Worm (Caenorhabditis elegans) whole organism, L4 larva: ENCODE results near the gene F28C6.8.

Experiments
- D1046.2 ChIP-seq: fragments of 200-800 bp; sonication (Bioruptor generic); IDR thresholded peaks from 2 replicates; pipeline ENCODE4 v1.3.6; 2022; ENCODE audit warnings: missing genetic modification characterization, missing compliant biosample characterization
- F49E8.2 ChIP-seq: sonication (generic microtip); optimal IDR thresholded peaks from 2 replicates; lab custom pipeline; 2016; ENCODE audit warnings: missing compliant biosample characterization, mild to moderate bottlenecking, missing genetic modification characterization, borderline replicate concordance
- R02D3.7 ChIP-seq: fragments of 150-350 bp; sonication (generic microtip); optimal IDR thresholded peaks from 3 replicates; lab custom pipeline; 2014; ENCODE audit warnings: missing biosample characterization, missing genetic modification characterization
- T26A8.4 ChIP-seq: fragments of 200-800 bp; sonication (Bioruptor generic); IDR thresholded peaks from 2 replicates; pipeline ENCODE4 v1.3.6; 2022; ENCODE audit warnings: missing genetic modification characterization, missing compliant biosample characterization
- Y48G9A.11 ChIP-seq: fragments of 200-800 bp; sonication (Bioruptor generic); IDR thresholded peaks from 2 replicates; pipeline ENCODE4 v1.3.6; 2022; ENCODE audit warnings: missing genetic modification reagents, missing genetic modification characterization, missing compliant biosample characterization
- ZK337.2 ChIP-seq: fragments of 200-800 bp; sonication (Bioruptor generic); IDR thresholded peaks from 2 replicates; pipeline ENCODE4 v1.3.6; 2022; ENCODE audit warnings: missing genetic modification reagents, missing genetic modification characterization, missing compliant biosample characterization
- ZK546.5 ChIP-seq, 2 experiments: sonication (generic microtip); optimal IDR thresholded peaks; 2 replicates each; lab custom pipeline; 2017; ENCODE audit warnings: missing biosample characterization in 2 of 2, missing genetic modification characterization in 2 of 2
- aly-2 ChIP-seq: sonication (generic microtip); optimal IDR thresholded peaks from 2 replicates; lab custom pipeline; 2018; ENCODE audit warnings: missing biosample characterization, missing genetic modification characterization
- ceh-44 ChIP-seq: fragments of 200-800 bp; sonication (Bioruptor generic); IDR thresholded peaks from 2 replicates; pipeline ENCODE4 v1.3.6; 2022; ENCODE audit warnings: missing genetic modification reagents, missing genetic modification characterization, missing compliant biosample characterization
- ces-1 ChIP-seq: fragments of 150-350 bp; sonication (generic microtip); optimal IDR thresholded peaks from 4 replicates; lab custom pipeline; 2014; ENCODE audit warnings: missing biosample characterization, missing genetic modification reagents, missing genetic modification characterization
- cey-2 ChIP-seq: sonication (generic microtip); optimal IDR thresholded peaks from 3 replicates; lab custom pipeline; 2017; ENCODE audit warnings: missing genetic modification characterization, mild to moderate bottlenecking, missing compliant biosample characterization, antibody characterized with exemption, borderline replicate concordance; ENCODE audit not compliant: insufficient read depth
- ctbp-1 ChIP-seq: fragments of 200-800 bp; sonication (Bioruptor generic); IDR thresholded peaks from 2 replicates; pipeline ENCODE4 v1.3.6; 2022; ENCODE audit warnings: missing genetic modification reagents, missing genetic modification characterization, missing compliant biosample characterization
- daf-19 ChIP-seq: fragments of 200-800 bp; sonication (Bioruptor generic); conservative IDR thresholded peaks from 2 replicates; pipeline ENCODE4 v1.3.6; 2022; ENCODE audit warnings: missing genetic modification characterization, missing compliant biosample characterization
- daf-8 ChIP-seq: fragments of 200-800 bp; sonication (Bioruptor generic); IDR thresholded peaks from 2 replicates; pipeline ENCODE4 v1.3.6; 2022; ENCODE audit warnings: missing genetic modification characterization, missing compliant biosample characterization
- dmd-8 ChIP-seq: fragments of 200-800 bp; sonication (Bioruptor generic); IDR thresholded peaks from 2 replicates; pipeline ENCODE4 v1.3.6; 2022; ENCODE audit warnings: missing genetic modification characterization, missing compliant biosample characterization
- dpl-1 ChIP-seq: fragments of 150-350 bp; optimal IDR thresholded peaks from 2 replicates; lab custom pipeline; 2014; ENCODE audit warnings: missing biosample characterization, missing genetic modification reagents, missing genetic modification characterization
- egl-27 ChIP-seq: sonication (generic microtip); optimal IDR thresholded peaks from 3 replicates; lab custom pipeline; 2017; ENCODE audit warnings: missing biosample characterization, missing genetic modification reagents, missing genetic modification characterization
- egl-43 ChIP-seq: fragments of 200-800 bp; sonication (Bioruptor generic); IDR thresholded peaks from 2 replicates; pipeline ENCODE4 v1.3.6; 2022; ENCODE audit warnings: missing genetic modification reagents, missing genetic modification characterization, missing compliant biosample characterization
- fkh-10 ChIP-seq: fragments of 150-350 bp; optimal IDR thresholded peaks from 2 replicates; lab custom pipeline; 2014; ENCODE audit warnings: missing biosample characterization, missing genetic modification reagents, missing genetic modification characterization
- gei-8 ChIP-seq: fragments of 200-800 bp; sonication (Bioruptor generic); optimal IDR thresholded peaks from 2 replicates; lab custom pipeline; 2018; ENCODE audit warnings: mild to moderate bottlenecking, missing genetic modification characterization, missing compliant biosample characterization
- hif-1 ChIP-seq, 2 experiments: sonication (generic microtip); optimal IDR thresholded peaks; 2 replicates each; lab custom pipeline; 2016 to 2017; ENCODE audit warnings: missing compliant biosample characterization in 2 of 2, missing genetic modification characterization in 2 of 2, missing genetic modification reagents in 2 of 2, missing genotype in 2 of 2, mild to moderate bottlenecking in 1 of 2
- hlh-30 ChIP-seq: sonication (generic microtip); optimal IDR thresholded peaks from 2 replicates; lab custom pipeline; 2017; ENCODE audit warnings: antibody characterized with exemption, mild to moderate bottlenecking, missing genetic modification characterization, missing compliant biosample characterization; ENCODE audit not compliant: insufficient read depth
- jun-1 ChIP-seq: fragments of 150-350 bp; optimal IDR thresholded peaks from 2 replicates; lab custom pipeline; 2014; ENCODE audit warnings: missing biosample characterization, missing genetic modification reagents, missing genetic modification characterization
- lin-1 ChIP-seq: fragments of 200-800 bp; sonication (Bioruptor generic); IDR thresholded peaks from 2 replicates; pipeline ENCODE4 v1.3.6; 2022; ENCODE audit warnings: missing genetic modification reagents, missing genetic modification characterization, missing compliant biosample characterization
- lin-15B ChIP-seq: fragments of 150-350 bp; sonication (generic microtip); optimal IDR thresholded peaks from 3 replicates; lab custom pipeline; 2014; ENCODE audit warnings: missing biosample characterization, missing genetic modification characterization
- lin-38 ChIP-seq: fragments of 200-800 bp; sonication (Bioruptor generic); IDR thresholded peaks from 2 replicates; pipeline ENCODE4 v1.3.6; 2022; ENCODE audit warnings: missing genetic modification reagents, missing genetic modification characterization, missing compliant biosample characterization
- lin-39 ChIP-seq: fragments of 150-350 bp; optimal IDR thresholded peaks from 2 replicates; lab custom pipeline; 2014; ENCODE audit warnings: missing biosample characterization, missing genetic modification reagents, missing genetic modification characterization
- lir-3 ChIP-seq: sonication (generic microtip); optimal IDR thresholded peaks from 2 replicates; lab custom pipeline; 2016; ENCODE audit warnings: mild to moderate bottlenecking, missing genetic modification characterization, missing compliant biosample characterization
- mdl-1 ChIP-seq, 2 experiments: fragments of 150-350 bp in 1 of 2; sonication (generic microtip) in 1 of 2; optimal IDR thresholded peaks; 2 replicates each; lab custom pipeline; 2014 to 2017; ENCODE audit warnings: missing biosample characterization in 2 of 2, missing genetic modification characterization in 2 of 2
- nhr-10 ChIP-seq: fragments of 150-350 bp; optimal IDR thresholded peaks from 2 replicates; lab custom pipeline; 2014; ENCODE audit warnings: missing biosample characterization, missing genetic modification characterization
- nhr-102 ChIP-seq: sonication (generic microtip); optimal IDR thresholded peaks from 2 replicates; lab custom pipeline; 2016; ENCODE audit warnings: mild to moderate bottlenecking, missing genetic modification characterization, moderate library complexity, missing compliant biosample characterization
- nhr-111 ChIP-seq: fragments of 200-800 bp; sonication (Bioruptor generic); optimal IDR thresholded peaks from 2 replicates; lab custom pipeline; 2018; ENCODE audit warnings: mild to moderate bottlenecking, missing genetic modification characterization, missing compliant biosample characterization
- nhr-28 ChIP-seq: fragments of 150-350 bp; optimal IDR thresholded peaks from 2 replicates; lab custom pipeline; 2014; ENCODE audit warnings: missing biosample characterization, missing genetic modification characterization
- nhr-48 ChIP-seq: sonication (generic microtip); optimal IDR thresholded peaks from 2 replicates; lab custom pipeline; 2016; ENCODE audit warnings: mild to moderate bottlenecking, missing genetic modification characterization, missing compliant biosample characterization
- nhr-76 ChIP-seq: fragments of 150-350 bp; optimal IDR thresholded peaks from 2 replicates; lab custom pipeline; 2014; ENCODE audit warnings: missing biosample characterization, missing genetic modification characterization
- nhr-77 ChIP-seq: fragments of 150-350 bp; optimal IDR thresholded peaks from 2 replicates; lab custom pipeline; 2014; ENCODE audit warnings: missing biosample characterization, missing genetic modification characterization
- pha-4 ChIP-seq, 2 experiments: fragments of 150-350 bp in 1 of 2; fragments of 200-800 bp in 1 of 2; sonication (Bioruptor generic) in 1 of 2; IDR thresholded peaks in 1 of 2; optimal IDR thresholded peaks in 1 of 2; 2 replicates each; pipeline versions ENCODE4 v1.3.6 to Lab custom; 2014 to 2022; ENCODE audit warnings: missing genetic modification characterization in 2 of 2, missing genetic modification reagents in 2 of 2, missing biosample characterization in 1 of 2, missing compliant biosample characterization in 1 of 2
- snpc-1.2 ChIP-seq: fragments of 200-800 bp; sonication (Bioruptor generic); IDR thresholded peaks from 2 replicates; pipeline ENCODE4 v1.3.6; 2022; ENCODE audit warnings: missing genetic modification reagents, missing genetic modification characterization, missing compliant biosample characterization
- spr-1 ChIP-seq: sonication (generic microtip); optimal IDR thresholded peaks from 2 replicates; lab custom pipeline; 2016; ENCODE audit warnings: mild to moderate bottlenecking, missing genetic modification characterization, missing compliant biosample characterization
- spr-3 ChIP-seq: fragments of 200-800 bp; sonication (Bioruptor generic); optimal IDR thresholded peaks from 2 replicates; lab custom pipeline; 2018; ENCODE audit warnings: mild to moderate bottlenecking, missing genetic modification characterization, missing compliant biosample characterization
- tag-97 ChIP-seq: fragments of 200-800 bp; sonication (Bioruptor generic); IDR thresholded peaks from 2 replicates; pipeline ENCODE4 v1.3.6; 2022; ENCODE audit warnings: missing genetic modification characterization, missing compliant biosample characterization
- tra-1 ChIP-seq: fragments of 200-800 bp; sonication (Bioruptor generic); IDR thresholded peaks from 2 replicates; pipeline ENCODE4 v1.3.6; 2022; ENCODE audit warnings: missing genetic modification reagents, missing genetic modification characterization, missing compliant biosample characterization
- unc-62 ChIP-seq, 3 experiments: fragments of 150-350 bp in 1 of 3; sonication (generic microtip); optimal IDR thresholded peaks in 2 of 3; peaks in 1 of 3; 1 replicate in 1 of 3; 2 replicates in 2 of 3; lab custom pipeline; 2014 to 2017; ENCODE audit warnings: missing biosample characterization in 3 of 3, missing genetic modification characterization in 3 of 3, missing genetic modification reagents in 3 of 3, missing genotype in 1 of 3
- zip-2 ChIP-seq: fragments of 150-350 bp; optimal IDR thresholded peaks from 2 replicates; lab custom pipeline; 2014; ENCODE audit warnings: missing biosample characterization, missing genetic modification characterization

Gene F28C6.8

DNA sequence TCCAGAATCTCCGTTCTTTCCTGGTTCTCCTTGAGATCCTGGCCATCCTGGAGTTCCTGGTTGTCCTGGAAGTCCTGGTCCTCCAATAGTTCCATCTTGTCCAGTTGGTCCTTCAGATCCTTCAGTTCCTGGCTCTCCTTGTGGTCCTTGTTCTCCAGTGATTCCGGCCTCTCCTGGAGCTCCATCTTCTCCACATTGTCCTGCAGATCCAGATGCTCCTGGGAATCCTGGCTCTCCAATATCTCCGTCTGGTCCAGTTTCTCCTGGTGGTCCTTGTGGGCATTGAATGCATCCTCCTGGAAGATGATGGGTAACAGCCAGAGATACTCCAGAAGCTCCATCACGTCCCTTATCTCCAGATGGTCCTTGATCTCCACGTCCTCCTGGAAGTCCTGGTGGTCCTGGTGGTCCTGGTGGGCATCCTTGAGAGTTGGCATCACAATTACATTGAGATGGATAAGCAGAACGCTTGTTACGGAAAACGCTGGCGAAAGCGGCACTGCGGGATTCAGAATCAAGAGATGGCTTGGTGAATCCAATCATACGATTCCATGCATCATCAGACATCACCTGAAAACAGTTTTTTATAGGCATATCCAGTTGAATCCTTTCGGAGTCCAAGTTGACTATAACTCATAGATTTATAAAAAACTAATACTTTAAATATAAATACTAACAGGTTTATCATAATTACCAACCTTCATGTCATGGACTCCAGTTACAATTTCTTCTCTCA is 38.2 kb upstream of the F28C6.8 start (continued):
- TF ChIP-seq mdl-1 (tag; optimal IDR thresholded peaks at IDR 0.05; lab: Kevin White, UChicago) = no peak
- TF ChIP-seq, all 104 proteins: peak for 5

DNA sequence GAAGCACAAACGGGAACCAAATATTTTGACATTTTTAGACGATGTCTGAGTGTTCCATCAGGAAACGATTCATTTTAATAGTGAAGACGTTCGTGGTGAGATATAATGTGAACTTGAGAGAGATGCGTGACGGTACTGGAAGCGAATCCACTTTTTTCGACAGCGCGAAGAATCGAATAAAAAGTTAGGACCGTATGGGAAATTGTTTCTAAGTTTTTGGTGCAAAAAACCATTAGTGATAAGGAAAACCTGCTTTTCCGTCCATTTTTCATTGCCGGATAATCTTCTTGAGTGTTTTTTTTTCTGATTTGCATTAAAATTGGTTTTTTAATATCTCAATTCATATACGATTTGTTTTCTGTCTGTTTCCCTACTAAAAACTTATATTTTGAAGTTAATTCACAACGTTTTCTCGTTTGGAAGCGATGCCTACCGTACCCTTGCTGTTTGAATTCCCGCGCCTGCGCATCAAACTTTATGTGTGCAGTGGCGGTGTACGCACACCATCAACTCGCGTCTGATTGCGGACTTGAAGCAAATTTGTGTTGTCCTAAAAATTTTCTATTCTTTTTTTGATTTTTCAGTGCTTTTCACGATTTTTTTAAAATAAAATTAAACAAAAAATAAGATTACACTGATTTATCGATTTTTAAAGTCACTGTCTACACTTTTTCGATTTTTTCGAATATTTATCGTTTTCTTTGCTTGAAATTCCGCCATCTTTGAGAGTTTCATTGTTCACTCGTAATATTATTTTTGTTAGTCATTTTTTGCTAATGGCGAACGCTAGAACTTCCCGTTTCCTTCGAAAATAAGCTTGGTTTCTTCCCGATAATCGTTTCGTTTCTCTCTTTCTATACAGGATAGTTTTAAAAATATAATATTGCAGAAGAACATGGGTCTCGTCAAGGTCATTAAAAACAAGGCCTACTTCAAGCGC is 37.3 kb upstream of the F28C6.8 start, which contains the start of the genes col-38 and rpl-5:
TSS of gene col-38 (minus strand) at position 51 of the 940 bp plus-strand sequence.
TSS of gene rpl-5 (plus strand) at position 890 of the 940 bp plus-strand sequence.
- TF ChIP-seq ctbp-1 (no peak), R02D3.7 (no peak), ceh-44 (peak; percentile 49; the same call in 1 of the 2 replicates), spr-1 (tag; lab: Kevin White, UChicago) (peak; percentile 47), lin-15B (tag; lab: Kevin White, UChicago) (no peak), F49E8.2 (tag; lab: Kevin White, UChicago) (no peak), jun-1 (tag; lab: Kevin White, UChicago) (peak; percentile 0), ZK546.5 (tag; optimal IDR thresholded peaks at IDR 0.05; lab: Kevin White, UChicago) (peak; percentile 26 to 93), T26A8.4 (GFP tag; lab: Robert Waterston, UW) (peak; percentile 69), daf-19 (GFP tag; lab: Robert Waterston, UW) (0 out of 2 replicates have a peak, but pooled peaks have one; percentile 51), Y48G9A.11 (GFP tag; lab: Robert Waterston, UW) (no peak), dmd-8 (no peak), lir-3 (tag; lab: Kevin White, UChicago) (no peak), lin-38 (GFP tag; lab: Robert Waterston, UW) (peak; percentile 91), egl-43 (GFP tag; lab: Robert Waterston, UW) (no peak), tag-97 (GFP tag; lab: Robert Waterston, UW) (no peak), fkh-10 (GFP tag; lab: Kevin White, UChicago) (peak; percentile 90), nhr-111 (GFP tag; lab: Kevin White, UChicago) (no peak), ZK337.2 (GFP tag; lab: Robert Waterston, UW) (no peak), ces-1 (no peak), unc-62 (GFP tag; optimal IDR thresholded peaks at IDR 0.05 in 1 of 2; lab: Kevin White, UChicago) (peak in 1 of 2 experiments; percentile 96), unc-62 (tag; optimal IDR thresholded peaks at IDR 0.05; lab: Kevin White, UChicago) (no peak), nhr-76 (tag; lab: Kevin White, UChicago) (no peak), snpc-1.2 (GFP tag; lab: Robert Waterston, UW) (0 out of 2 replicates have a peak, but pooled peaks have one; percentile 15), dpl-1 (peak; percentile 96), aly-2 (no peak), nhr-77 (tag; lab: Kevin White, UChicago) (peak; percentile 93), nhr-102 (tag; lab: Kevin White, UChicago) (peak; percentile 66), tra-1 (GFP tag; lab: Robert Waterston, UW) (no peak), egl-27 (tag; lab: Kevin White, UChicago) (no peak), nhr-10 (tag; lab: Kevin White, UChicago) (no peak), pha-4 (GFP tag; IDR thresholded peaks at IDR 0.05; lab: Robert Waterston, UW) (no peak), pha-4 (tag; optimal IDR thresholded peaks at IDR 0.05; lab: Kevin White, UChicago) (peak; percentile 84), nhr-48 (peak; percentile 55), hlh-30 (tag; lab: Kevin White, UChicago) (peak; percentile 89), daf-8 (GFP tag; lab: Robert Waterston, UW) (no peak), D1046.2 (GFP tag; lab: Robert Waterston, UW) (no peak), cey-2 (no peak), nhr-28 (tag; lab: Kevin White, UChicago) (peak; percentile 85), zip-2 (tag; lab: Kevin White, UChicago) (peak; percentile 7), hif-1 (tag; optimal IDR thresholded peaks at IDR 0.05; lab: Kevin White, UChicago) (peak in 1 of 2 experiments; percentile 78), lin-1 (no peak), lin-39 (no peak), gei-8 (no peak), spr-3 (GFP tag; lab: Kevin White, UChicago) (no peak)
